Worm (Caenorhabditis elegans): ENCODE data around the gene R10E11.9.

- TF ChIP-seq ces-1 (GFP tag; optimal IDR thresholded peaks at IDR 0.05) (no peak), pha-4 (tag; optimal IDR thresholded peaks at IDR 0.05) (no peak), nhr-28 (tag; optimal IDR thresholded peaks at IDR 0.05) (no peak), sem-2 (GFP tag; optimal IDR thresholded peaks at IDR 0.05) (no peak), unc-62 (GFP tag; optimal IDR thresholded peaks at IDR 0.05) (no peak), lin-13 (tag; optimal IDR thresholded peaks at IDR 0.05) (no peak), mab-5 (tag; optimal IDR thresholded peaks at IDR 0.05) (no peak), nhr-237 (tag; optimal IDR thresholded peaks at IDR 0.05) (no peak), mep-1 (tag; optimal IDR thresholded peaks at IDR 0.05) (no peak), ceh-39 (tag; optimal IDR thresholded peaks at IDR 0.05) (no peak), ceh-43 (GFP tag; optimal IDR thresholded peaks at IDR 0.05) (no peak), snpc-4 (tag; optimal IDR thresholded peaks at IDR 0.05) (no peak), nhr-76 (tag; optimal IDR thresholded peaks at IDR 0.05) (no peak), cnd-1 (tag; optimal IDR thresholded peaks at IDR 0.05) (no peak)
Observed at ce11 chrIII:9775916-9776315, 17.5 kb downstream of the R10E11.9 start.
